Fruit fly (Drosophila melanogaster): ENCODE results near the gene kirre.

DNA sequence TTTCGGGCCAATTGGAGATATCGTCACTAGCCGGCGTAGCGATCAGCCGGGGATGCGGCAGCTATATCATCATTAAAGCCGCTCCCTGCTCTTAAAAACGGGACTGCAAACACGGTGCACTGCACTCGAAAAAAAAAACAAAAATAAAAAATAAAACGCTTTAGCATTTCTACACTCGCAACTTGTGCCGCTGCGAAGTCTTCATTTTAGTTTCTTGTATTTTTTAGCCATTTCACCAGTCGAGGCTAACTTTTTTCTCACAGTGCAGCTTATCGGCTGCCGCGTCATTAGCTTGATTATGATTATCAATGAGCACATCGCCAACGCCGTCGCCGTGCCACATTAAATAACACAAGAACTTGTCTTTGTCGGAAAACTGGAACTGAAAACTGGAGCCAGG lies 345.7 kb downstream of the kirre start:
- no peak for TF ChIP-seq Sin3A (optimal IDR thresholded peaks at IDR 0.05)
- TF ChIP-seq insv (optimal IDR thresholded peaks at IDR 0.05), result no peak
- TF ChIP-seq h (optimal IDR thresholded peaks at IDR 0.05), result no peak
- no peak for TF ChIP-seq Myc (optimal IDR thresholded peaks at IDR 0.05)
- TF ChIP-seq psq (optimal IDR thresholded peaks at IDR 0.05), result no peak
- TF ChIP-seq ttk (optimal IDR thresholded peaks at IDR 0.05), result no peak
